Fruit fly (Drosophila melanogaster) whole organism, embryonic: Measurements from ENCODE around the gene CG3815.

ENCODE experiments used
- ATbp ChIP-seq: fragments of 200-800 bp; sonication (Bioruptor generic); optimal IDR thresholded peaks from 2 replicates; lab custom pipeline; 2017; ENCODE audit warnings: missing biosample characterization, mild to moderate bottlenecking, missing genetic modification characterization, missing genetic modification reagents
- B-H1 ChIP-seq: fragments of 200-800 bp; sonication (Bioruptor generic); IDR thresholded peaks from 3 replicates; pipeline ENCODE4 v1.3.6; 2022; ENCODE audit warnings: missing biosample characterization, missing genetic modification characterization
- CG10274 ChIP-seq: fragments of 200-800 bp; sonication (Bioruptor generic); optimal IDR thresholded peaks from 3 replicates; lab custom pipeline; 2017; ENCODE audit warnings: missing biosample characterization, mild to moderate bottlenecking, missing genetic modification characterization
- CG10959 ChIP-seq: fragments of 200-800 bp; sonication (Bioruptor generic); IDR thresholded peaks from 2 replicates; pipeline ENCODE4 v1.3.6; 2022; ENCODE audit warnings: missing biosample characterization, missing genetic modification characterization
- CG11696 ChIP-seq: fragments of 200-800 bp; sonication (Bioruptor generic); IDR thresholded peaks from 2 replicates; pipeline ENCODE4 v1.3.6; 2022; ENCODE audit warnings: missing biosample characterization, missing genetic modification characterization
- CG14014 ChIP-seq: fragments of 200-800 bp; sonication (Bioruptor generic); IDR thresholded peaks from 2 replicates; pipeline ENCODE4 v1.3.6; 2022; ENCODE audit warnings: missing biosample characterization, missing genetic modification characterization
- CG16863 ChIP-seq: fragments of 200-800 bp; sonication (Bioruptor generic); optimal IDR thresholded peaks from 3 replicates; lab custom pipeline; 2016; ENCODE audit warnings: missing biosample characterization, missing genetic modification characterization
- CG2129 ChIP-seq: fragments of 200-800 bp; sonication (Bioruptor generic); IDR thresholded peaks from 2 replicates; pipeline ENCODE4 v1.3.6; 2022; ENCODE audit warnings: missing biosample characterization, missing genetic modification characterization; ENCODE audit not compliant: partially characterized antibody
- CG2889 ChIP-seq: fragments of 200-800 bp; sonication (Bioruptor generic); IDR thresholded peaks from 3 replicates; pipeline ENCODE4 v1.3.6; 2022; ENCODE audit warnings: missing biosample characterization, missing genetic modification characterization
- CG31441 ChIP-seq: fragments of 200-800 bp; sonication (Bioruptor generic); IDR thresholded peaks from 2 replicates; pipeline ENCODE4 v1.3.6; 2022; ENCODE audit warnings: missing biosample characterization, missing genetic modification characterization
- CG32767 ChIP-seq: fragments of 200-800 bp; sonication (Bioruptor generic); IDR thresholded peaks from 2 replicates; pipeline ENCODE4 v1.3.6; 2022; ENCODE audit warnings: missing biosample characterization, missing genetic modification characterization
- CG34422 ChIP-seq: fragments of 200-800 bp; sonication (Bioruptor generic); IDR thresholded peaks from 3 replicates; pipeline ENCODE4 v1.3.6; 2022; ENCODE audit warnings: missing biosample characterization, missing genetic modification characterization
- CG7357 ChIP-seq: fragments of 200-800 bp; sonication (Bioruptor generic); IDR thresholded peaks from 3 replicates; pipeline ENCODE4 v1.3.6; 2022; ENCODE audit warnings: missing biosample characterization, missing genetic modification characterization
- CG9609 ChIP-seq: fragments of 200-800 bp; sonication (Bioruptor generic); optimal IDR thresholded peaks from 3 replicates; lab custom pipeline; 2016; ENCODE audit warnings: missing biosample characterization, missing genetic modification characterization
- D ChIP-seq, 2 experiments: fragments of 200-800 bp in 1 of 2; fragments of >200 bp in 1 of 2; sonication (Bioruptor generic) in 1 of 2; optimal IDR thresholded peaks; 2 replicates in 1 of 2; 3 replicates in 1 of 2; lab custom pipeline; 2017; ENCODE audit warnings: mild to moderate bottlenecking in 1 of 2, missing biosample characterization in 1 of 2, missing genetic modification characterization in 1 of 2, missing genetic modification reagents in 1 of 2
- D19A ChIP-seq: fragments of 200-800 bp; optimal IDR thresholded peaks from 3 replicates; lab custom pipeline; 2019; ENCODE audit warnings: missing biosample characterization, mild to moderate bottlenecking, missing genetic modification characterization, moderate library complexity
- Dbx ChIP-seq: fragments of 200-800 bp; sonication (Bioruptor generic); IDR thresholded peaks from 3 replicates; pipeline ENCODE4 v1.3.6; 2022; ENCODE audit warnings: missing biosample characterization, missing genetic modification characterization
- Dip2 ChIP-seq: fragments of 200-800 bp; sonication (Bioruptor generic); IDR thresholded peaks from 2 replicates; pipeline ENCODE4 v1.3.6; 2022; ENCODE audit warnings: missing biosample characterization, missing genetic modification characterization
- Drgx ChIP-seq: fragments of 200-800 bp; sonication (Bioruptor generic); IDR thresholded peaks from 2 replicates; pipeline ENCODE4 v1.3.6; 2022; ENCODE audit warnings: missing biosample characterization, missing genetic modification characterization
- E2f1 ChIP-seq: fragments of 200-800 bp; sonication (Bioruptor generic); IDR thresholded peaks from 2 replicates; pipeline ENCODE4 v1.3.6; 2022; ENCODE audit warnings: missing biosample characterization, missing genetic modification characterization
- Fer1 ChIP-seq: fragments of 200-800 bp; sonication (Bioruptor generic); optimal IDR thresholded peaks from 2 replicates; lab custom pipeline; 2017; ENCODE audit warnings: missing biosample characterization, mild to moderate bottlenecking, missing genetic modification characterization
- Gug ChIP-seq: fragments of 200-800 bp; sonication (Bioruptor generic); IDR thresholded peaks from 4 replicates; pipeline ENCODE4 v1.3.6; 2022; ENCODE audit warnings: missing biosample characterization, missing genetic modification characterization
- NFAT ChIP-seq: fragments of 200-800 bp; sonication (Bioruptor generic); IDR thresholded peaks from 2 replicates; pipeline ENCODE4 v1.3.6; 2022; ENCODE audit warnings: missing biosample characterization, missing genetic modification characterization
- NK7.1 ChIP-seq: fragments of 200-800 bp; sonication (Bioruptor generic); optimal IDR thresholded peaks from 3 replicates; lab custom pipeline; 2016; ENCODE audit warnings: missing biosample characterization, missing genetic modification characterization
- Side ChIP-seq: fragments of 200-800 bp; sonication (Bioruptor generic); optimal IDR thresholded peaks from 2 replicates; lab custom pipeline; 2016; ENCODE audit warnings: missing biosample characterization, missing genetic modification characterization
- YL-1 ChIP-seq: fragments of 200-800 bp; sonication (Bioruptor generic); optimal IDR thresholded peaks from 3 replicates; lab custom pipeline; 2017; ENCODE audit warnings: missing biosample characterization, mild to moderate bottlenecking, missing genetic modification characterization
- aop ChIP-seq: fragments of 200-800 bp; sonication (Bioruptor generic); IDR thresholded peaks from 2 replicates; pipeline ENCODE4 v1.3.6; 2022; ENCODE audit warnings: missing biosample characterization, missing genetic modification characterization
- ara ChIP-seq: fragments of 200-800 bp; sonication (Bioruptor generic); IDR thresholded peaks from 2 replicates; pipeline ENCODE4 v1.3.6; 2022; ENCODE audit warnings: missing biosample characterization, missing genetic modification characterization
- br ChIP-seq: fragments of >200 bp; optimal IDR thresholded peaks from 2 replicates; lab custom pipeline; 2017
- caup ChIP-seq: fragments of 200-800 bp; sonication (Bioruptor generic); optimal IDR thresholded peaks from 3 replicates; lab custom pipeline; 2017; ENCODE audit warnings: missing biosample characterization, mild to moderate bottlenecking, missing genetic modification characterization, moderate library complexity; ENCODE audit not compliant: severe bottlenecking
- cg ChIP-seq: fragments of 200-800 bp; sonication (Bioruptor generic); optimal IDR thresholded peaks from 3 replicates; lab custom pipeline; 2019; ENCODE audit warnings: missing biosample characterization, mild to moderate bottlenecking, missing genetic modification characterization, moderate library complexity
- crc ChIP-seq: fragments of 200-800 bp; sonication (Bioruptor generic); optimal IDR thresholded peaks from 2 replicates; lab custom pipeline; 2016; ENCODE audit warnings: missing biosample characterization, missing genetic modification characterization
- dati ChIP-seq: fragments of 200-800 bp; sonication (Bioruptor generic); IDR thresholded peaks from 2 replicates; pipeline ENCODE4 v1.3.6; 2022; ENCODE audit warnings: missing biosample characterization, missing genetic modification characterization
- gce ChIP-seq: fragments of 200-800 bp; sonication (Bioruptor generic); IDR thresholded peaks from 3 replicates; pipeline ENCODE4 v1.3.6; 2022; ENCODE audit warnings: missing biosample characterization, missing genetic modification characterization
- gfzf ChIP-seq: fragments of 200-800 bp; sonication (Bioruptor generic); optimal IDR thresholded peaks from 2 replicates; lab custom pipeline; 2016; ENCODE audit warnings: missing biosample characterization, mild to moderate bottlenecking, missing genetic modification characterization, moderate library complexity
- jing ChIP-seq: fragments of 200-800 bp; sonication (Bioruptor generic); optimal IDR thresholded peaks from 2 replicates; lab custom pipeline; 2018; ENCODE audit warnings: missing biosample characterization, mild to moderate bottlenecking, missing genetic modification characterization
- kay ChIP-seq: fragments of 200-800 bp; sonication (Bioruptor generic); optimal IDR thresholded peaks from 2 replicates; lab custom pipeline; 2016; ENCODE audit warnings: missing biosample characterization, missing genetic modification characterization
- mam ChIP-seq: fragments of 200-800 bp; sonication (Bioruptor generic); optimal IDR thresholded peaks from 3 replicates; lab custom pipeline; 2016; ENCODE audit warnings: missing biosample characterization, missing genetic modification characterization
- pum ChIP-seq: fragments of 200-800 bp; sonication (Bioruptor generic); optimal IDR thresholded peaks from 2 replicates; lab custom pipeline; 2016; ENCODE audit warnings: missing biosample characterization, missing genetic modification characterization
- sisA ChIP-seq: fragments of 200-800 bp; sonication (Bioruptor generic); IDR thresholded peaks from 2 replicates; pipeline ENCODE4 v1.3.6; 2022; ENCODE audit warnings: missing biosample characterization, missing genetic modification characterization
- ssp ChIP-seq: fragments of 200-800 bp; sonication (Bioruptor generic); IDR thresholded peaks from 2 replicates; pipeline ENCODE4 v1.3.6; 2022; ENCODE audit warnings: missing biosample characterization, missing genetic modification characterization
- trh ChIP-seq: fragments of 200-800 bp; sonication (Bioruptor generic); optimal IDR thresholded peaks from 2 replicates; lab custom pipeline; 2016; ENCODE audit warnings: missing biosample characterization, missing genetic modification characterization
- ttk ChIP-seq: fragments of 200-800 bp; sonication (Bioruptor generic); IDR thresholded peaks from 2 replicates; pipeline ENCODE4 v2.1.2; 2022; ENCODE audit warnings: missing biosample characterization, missing genetic modification characterization

The CG3815 gene

dm6 chrX:6316858-6317474, 21.8 kb downstream of the CG3815 start (continued):
- TF ChIP-seq crc (GFP tag; lab: Kevin White, UChicago) (no peak), trh (GFP tag; lab: Kevin White, UChicago) (no peak), Fer1 (GFP tag; lab: Kevin White, UChicago) (peak; percentile 89), NFAT (peak; percentile 66; the same call in 1 of the 2 replicates), B-H1 (GFP tag; lab: Robert Waterston, UW) (peak; percentile 58), CG9609 (GFP tag; lab: Kevin White, UChicago) (no peak), cg (GFP tag; lab: Kevin White, UChicago) (no peak), dati (GFP tag; lab: Robert Waterston, UW) (no peak), gfzf (GFP tag; lab: Kevin White, UChicago) (no peak), NK7.1 (no peak), CG32767 (GFP tag; lab: Robert Waterston, UW) (peak; percentile 25; the same call in 1 of the 2 replicates), Gug (peak; percentile 49; the same call in 2 of the 4 replicates), CG10959 (GFP tag; lab: Robert Waterston, UW) (no peak), CG2129 (GFP tag; lab: Robert Waterston, UW) (no peak), sisA (GFP tag; lab: Robert Waterston, UW) (peak; percentile 64), CG11696 (GFP tag; lab: Robert Waterston, UW) (peak; percentile 72), CG31441 (GFP tag; lab: Robert Waterston, UW) (peak; percentile 51), E2f1 (GFP tag; lab: Robert Waterston, UW) (peak; percentile 58), Dip2 (GFP tag; lab: Robert Waterston, UW) (no peak), pum (GFP tag; lab: Kevin White, UChicago) (no peak), jing (GFP tag; lab: Kevin White, UChicago) (no peak), CG10274 (GFP tag; lab: Kevin White, UChicago) (no peak), mam (GFP tag; lab: Kevin White, UChicago) (peak; percentile 31), br (lab: Kevin White, UChicago) (no peak), ttk (GFP tag; lab: Robert Waterston, UW) (peak; percentile 62; the same call in 1 of the 2 replicates), CG7357 (GFP tag; lab: Robert Waterston, UW) (0 out of 3 replicates have a peak, but pooled peaks have one; percentile 38), aop (no peak), CG14014 (peak; percentile 78), kay (GFP tag; lab: Kevin White, UChicago) (no peak), CG2889 (GFP tag; lab: Robert Waterston, UW) (peak; percentile 58; the same call in 1 of the 3 replicates), D19A (tag; lab: Kevin White, UChicago) (peak; percentile 20), ssp (GFP tag; lab: Robert Waterston, UW) (peak; percentile 41; the same call in 1 of the 2 replicates), D (optimal IDR thresholded peaks at IDR 0.05; lab: Kevin White, UChicago) (no peak), D (GFP tag; optimal IDR thresholded peaks at IDR 0.05; lab: Kevin White, UChicago) (peak; percentile 34), caup (GFP tag; lab: Kevin White, UChicago) (peak; percentile 75), YL-1 (GFP tag; lab: Kevin White, UChicago) (no peak), CG16863 (GFP tag; lab: Kevin White, UChicago) (peak; percentile 46), ATbp (GFP tag; lab: Kevin White, UChicago) (peak; percentile 51), Dbx (GFP tag; lab: Robert Waterston, UW) (peak; percentile 73), gce (0 out of 3 replicates have a peak, but pooled peaks have one; percentile 20), CG34422 (peak; percentile 67; the same call in 2 of the 3 replicates), Side (GFP tag; lab: Kevin White, UChicago) (no peak), Drgx (GFP tag; lab: Robert Waterston, UW) (peak; percentile 42; the same call in 1 of the 2 replicates), ara (GFP tag; lab: Robert Waterston, UW) (peak; percentile 33; the same call in 1 of the 2 replicates)
- TF ChIP-seq, all 482 proteins: peak for 246
